Fruit fly (Drosophila melanogaster): Measurements from ENCODE around the gene CG8757.

CG8757 gene

dm6 chr3L:13865484-13865883, 23.4 kb upstream of the CG8757 start (continued):
- TF ChIP-seq CG10209 (GFP tag; optimal IDR thresholded peaks at IDR 0.05) (peak; percentile 78), CG1529 (GFP tag; optimal IDR thresholded peaks at IDR 0.05) (peak; percentile 81), Blimp-1 (GFP tag; optimal IDR thresholded peaks at IDR 0.05) (peak; percentile 82), Camta (GFP tag; optimal IDR thresholded peaks at IDR 0.05) (peak; percentile 63), pan (optimal IDR thresholded peaks at IDR 0.05) (no peak), pan (GFP tag; optimal IDR thresholded peaks at IDR 0.05 in 1 of 2, IDR thresholded peaks at IDR 0.05 in 1 of 2) (no peak), fd96Cb (tag; optimal IDR thresholded peaks at IDR 0.05) (peak; percentile 65), ewg (GFP tag; optimal IDR thresholded peaks at IDR 0.05) (peak; percentile 61), Xbp1 (GFP tag; optimal IDR thresholded peaks at IDR 0.05) (no peak), CG2116 (GFP tag; optimal IDR thresholded peaks at IDR 0.05) (peak; percentile 55), her (GFP tag; optimal IDR thresholded peaks at IDR 0.05) (peak; percentile 60), CG16779 (GFP tag; IDR thresholded peaks at IDR 0.05) (no peak), CG10274 (GFP tag; optimal IDR thresholded peaks at IDR 0.05) (peak; percentile 34), CG10959 (GFP tag; IDR thresholded peaks at IDR 0.05) (no peak), zf30C (GFP tag; optimal IDR thresholded peaks at IDR 0.05) (no peak), pho (GFP tag; optimal IDR thresholded peaks at IDR 0.05) (no peak), da (GFP tag; optimal IDR thresholded peaks at IDR 0.05) (peak; percentile 1), tgo (GFP tag; IDR thresholded peaks at IDR 0.05) (no peak), ERR (GFP tag; optimal IDR thresholded peaks at IDR 0.05) (no peak), wor (GFP tag; IDR thresholded peaks at IDR 0.05) (no peak), Neu2 (GFP tag; optimal IDR thresholded peaks at IDR 0.05; ENCODE audit: borderline replicate concordance) (no peak), Fer3 (tag; optimal IDR thresholded peaks at IDR 0.05) (peak; percentile 69), ase (GFP tag; IDR thresholded peaks at IDR 0.05) (no peak), Taf1 (GFP tag; IDR thresholded peaks at IDR 0.05) (no peak), Atf6 (GFP tag; IDR thresholded peaks at IDR 0.05) (no peak), grn (GFP tag; optimal IDR thresholded peaks at IDR 0.05) (peak; percentile 76), Lhr (GFP tag; optimal IDR thresholded peaks at IDR 0.05) (peak; percentile 82), CrebB (tag; optimal IDR thresholded peaks at IDR 0.05) (peak; percentile 82), kay (GFP tag; optimal IDR thresholded peaks at IDR 0.05) (peak; percentile 15), CG13424 (tag; optimal IDR thresholded peaks at IDR 0.05) (peak; percentile 77), Bgb (GFP tag; IDR thresholded peaks at IDR 0.05; ENCODE audit: partially characterized antibody) (no peak), CG6813 (GFP tag; optimal IDR thresholded peaks at IDR 0.05) (peak; percentile 90), Gsc (GFP tag; IDR thresholded peaks at IDR 0.05) (no peak), CG8765 (GFP tag; IDR thresholded peaks at IDR 0.05) (no peak), hkb (optimal IDR thresholded peaks at IDR 0.05) (no peak), hkb (GFP tag; IDR thresholded peaks at IDR 0.05) (peak; percentile 36; the same call in 1 of the 2 replicates), Poxn (GFP tag; IDR thresholded peaks at IDR 0.05) (no peak), CkIIα-i1 (GFP tag; IDR thresholded peaks at IDR 0.05) (no peak), Rfx (GFP tag; IDR thresholded peaks at IDR 0.05) (no peak), Hsf (GFP tag; optimal IDR thresholded peaks at IDR 0.05) (peak; percentile 31), inv (GFP tag; IDR thresholded peaks at IDR 0.05; ENCODE audit: partially characterized antibody) (no peak), CG32767 (GFP tag; IDR thresholded peaks at IDR 0.05) (no peak), lmd (GFP tag; IDR thresholded peaks at IDR 0.05) (no peak), Ravus (GFP tag; IDR thresholded peaks at IDR 0.05) (no peak), Scr (GFP tag; IDR thresholded peaks at IDR 0.05; ENCODE audit: partially characterized antibody) (no peak), Mrtf (GFP tag; IDR thresholded peaks at IDR 0.05) (no peak), gt (GFP tag; IDR thresholded peaks at IDR 0.05) (no peak), kni (GFP tag; optimal IDR thresholded peaks at IDR 0.05) (no peak), ara (GFP tag; IDR thresholded peaks at IDR 0.05) (peak; percentile 53), CHES-1-like (GFP tag; optimal IDR thresholded peaks at IDR 0.05) (peak; percentile 33), CG8359 (GFP tag; optimal IDR thresholded peaks at IDR 0.05; ENCODE audit: borderline replicate concordance) (peak; percentile 80), bbx (GFP tag; IDR thresholded peaks at IDR 0.05; ENCODE audit: partially characterized antibody) (no peak)
